Worm (Caenorhabditis elegans): ENCODE data around the gene C45B11.2.

C45B11.2 gene

ce11 chrV:11074448-11074847 lies 31.9 kb downstream of the C45B11.2 start, which contains the start of gene act-3:
TSS of gene act-3 (minus strand) at chrV:11074498.
- TF ChIP-seq aly-1 (tag; optimal IDR thresholded peaks at IDR 0.05) (no peak), hnd-1 (tag; optimal IDR thresholded peaks at IDR 0.05) (no peak), hmg-4 (GFP tag; optimal IDR thresholded peaks at IDR 0.05) (no peak), hmbx-1 (tag; optimal IDR thresholded peaks at IDR 0.05) (no peak), ets-7 (tag; optimal IDR thresholded peaks at IDR 0.05) (no peak), ceh-36 (tag; optimal IDR thresholded peaks at IDR 0.05) (no peak), pes-1 (GFP tag; IDR thresholded peaks at IDR 0.05) (no peak), B0310.2 (tag; optimal IDR thresholded peaks at IDR 0.05) (no peak), scrt-1 (GFP tag; IDR thresholded peaks at IDR 0.05) (no peak), tra-4 (tag; optimal IDR thresholded peaks at IDR 0.05) (no peak), flt-1 (GFP tag; IDR thresholded peaks at IDR 0.05) (no peak), ama-1 (optimal IDR thresholded peaks at IDR 0.05) (no peak), tbx-37 (GFP tag; conservative IDR thresholded peaks at IDR 0.05) (no peak)

ce11 chrV:11075209-11076027 lies 32.9 kb downstream of the C45B11.2 start:
- TF ChIP-seq sea-1 (GFP tag; conservative IDR thresholded peaks at IDR 0.05) (no peak), hnd-1 (tag; optimal IDR thresholded peaks at IDR 0.05) (no peak), hmg-4 (GFP tag; optimal IDR thresholded peaks at IDR 0.05) (peak; percentile 42), scrt-1 (GFP tag; IDR thresholded peaks at IDR 0.05) (no peak), ceh-13 (GFP tag; optimal IDR thresholded peaks at IDR 0.05) (no peak), B0310.2 (tag; optimal IDR thresholded peaks at IDR 0.05) (no peak), flt-1 (GFP tag; IDR thresholded peaks at IDR 0.05) (no peak), pes-1 (GFP tag; IDR thresholded peaks at IDR 0.05) (peak; percentile 34; the same call in 1 of the 2 replicates), ama-1 (optimal IDR thresholded peaks at IDR 0.05) (no peak), ets-7 (tag; optimal IDR thresholded peaks at IDR 0.05) (no peak), tbx-11 (GFP tag; IDR thresholded peaks at IDR 0.05) (no peak), aly-1 (tag; optimal IDR thresholded peaks at IDR 0.05) (peak; percentile 28), tbx-37 (GFP tag; conservative IDR thresholded peaks at IDR 0.05) (no peak; the same call in 1 of the 2 replicates), hmbx-1 (tag; optimal IDR thresholded peaks at IDR 0.05) (no peak), F13C5.2 (tag; optimal IDR thresholded peaks at IDR 0.05) (no peak)

- TF ChIP-seq B0310.2 (tag; optimal IDR thresholded peaks at IDR 0.05), result no peak
- no peak for TF ChIP-seq ceh-36 (tag; optimal IDR thresholded peaks at IDR 0.05)
- no peak for TF ChIP-seq hmbx-1 (tag; optimal IDR thresholded peaks at IDR 0.05)
- TF ChIP-seq aly-1 (tag; optimal IDR thresholded peaks at IDR 0.05), result no peak
- no peak for TF ChIP-seq pes-1 (GFP tag; IDR thresholded peaks at IDR 0.05)
- TF ChIP-seq ceh-13 (GFP tag; optimal IDR thresholded peaks at IDR 0.05), result no peak
- no peak for TF ChIP-seq scrt-1 (GFP tag; IDR thresholded peaks at IDR 0.05)
- TF ChIP-seq tra-4 (tag; optimal IDR thresholded peaks at IDR 0.05), result no peak
Observed at ce11 chrV:11076028-11076402, 33.5 kb downstream of the C45B11.2 start.

ce11 chrV:11076403-11076802 lies 33.9 kb downstream of the C45B11.2 start:
- TF ChIP-seq ceh-36 (tag; optimal IDR thresholded peaks at IDR 0.05), result no peak
- TF ChIP-seq scrt-1 (GFP tag; IDR thresholded peaks at IDR 0.05), result no peak
- TF ChIP-seq pes-1 (GFP tag; IDR thresholded peaks at IDR 0.05), result no peak
- no peak for TF ChIP-seq sea-1 (GFP tag; conservative IDR thresholded peaks at IDR 0.05)
- no peak for TF ChIP-seq aly-1 (tag; optimal IDR thresholded peaks at IDR 0.05)
- no peak for TF ChIP-seq tbx-37 (GFP tag; conservative IDR thresholded peaks at IDR 0.05)
- no peak for TF ChIP-seq F13C5.2 (tag; optimal IDR thresholded peaks at IDR 0.05)
- no peak for TF ChIP-seq ets-7 (tag; optimal IDR thresholded peaks at IDR 0.05)
- TF ChIP-seq hmbx-1 (tag; optimal IDR thresholded peaks at IDR 0.05), result no peak
- no peak for TF ChIP-seq hnd-1 (tag; optimal IDR thresholded peaks at IDR 0.05)
- no peak for TF ChIP-seq flt-1 (GFP tag; IDR thresholded peaks at IDR 0.05)
- no peak for TF ChIP-seq ama-1 (optimal IDR thresholded peaks at IDR 0.05)
- no peak for TF ChIP-seq tbx-11 (GFP tag; IDR thresholded peaks at IDR 0.05)
- no peak for TF ChIP-seq B0310.2 (tag; optimal IDR thresholded peaks at IDR 0.05)

- no peak for TF ChIP-seq hmg-4 (GFP tag; optimal IDR thresholded peaks at IDR 0.05)
- TF ChIP-seq B0310.2 (tag; optimal IDR thresholded peaks at IDR 0.05), result peak; percentile 38
Observed at ce11 chrV:11078104-11078724, 35.7 kb downstream of the C45B11.2 start, which contains the start of gene act-2. TSS of gene act-2 (minus strand) at chrV:11078154.

- TF ChIP-seq B0310.2 (tag; optimal IDR thresholded peaks at IDR 0.05) (no peak), aly-1 (tag; optimal IDR thresholded peaks at IDR 0.05) (no peak), ets-7 (tag; optimal IDR thresholded peaks at IDR 0.05) (no peak), F13C5.2 (tag; optimal IDR thresholded peaks at IDR 0.05) (no peak), ceh-13 (GFP tag; optimal IDR thresholded peaks at IDR 0.05) (no peak), ceh-36 (tag; optimal IDR thresholded peaks at IDR 0.05) (no peak), flt-1 (GFP tag; IDR thresholded peaks at IDR 0.05) (no peak), hmbx-1 (tag; optimal IDR thresholded peaks at IDR 0.05) (no peak), sea-1 (GFP tag; conservative IDR thresholded peaks at IDR 0.05) (no peak), tra-4 (tag; optimal IDR thresholded peaks at IDR 0.05) (no peak), tbx-37 (GFP tag; conservative IDR thresholded peaks at IDR 0.05) (no peak), ama-1 (optimal IDR thresholded peaks at IDR 0.05) (no peak), pes-1 (GFP tag; IDR thresholded peaks at IDR 0.05) (no peak), tbx-11 (GFP tag; IDR thresholded peaks at IDR 0.05) (no peak), hmg-4 (GFP tag; optimal IDR thresholded peaks at IDR 0.05) (no peak)
Observed at ce11 chrV:11078874-11079273, 36.4 kb downstream of the C45B11.2 start.

Data from whole organism, early embryonic.